In genomic region chrIII:1533615-1534014, ce11 we compare ENCODE assay signal across 3 worm cellular contexts.
A peak's percentile ranks its signal among the peaks of the same experiment; 100 is the strongest.
TF ChIP-seq lines count a peak whose summit lies in the region.

mtg-1 (plus strand) TSS chrIII:1533774.

TF ChIP-seq in whole organism, L1 larva, 84 proteins besides CTCF, POLR2A, EP300 and RAD21 (continued from another document):
- TF ChIP-seq unc-98 (GFP tag; IDR thresholded peaks at IDR 0.05; lab: Robert Waterston, UW) (0 out of 2 replicates have a peak, but pooled peaks have one; percentile 0), fkh-10 (GFP tag; optimal IDR thresholded peaks at IDR 0.05; lab: Kevin White, UChicago) (peak; percentile 7), vab-15 (tag; optimal IDR thresholded peaks at IDR 0.05; lab: Kevin White, UChicago) (no peak), lin-14 (GFP tag; optimal IDR thresholded peaks at IDR 0.05; lab: Kevin White, UChicago) (peak; percentile 18), lin-35 (GFP tag; optimal IDR thresholded peaks at IDR 0.05; lab: Kevin White, UChicago) (peak; percentile 36 to 48), skn-1 (tag; optimal IDR thresholded peaks at IDR 0.05; lab: Kevin White, UChicago) (no peak), C34B4.2 (tag; optimal IDR thresholded peaks at IDR 0.05; lab: Kevin White, UChicago) (no peak), xbp-1 (tag; optimal IDR thresholded peaks at IDR 0.05; lab: Kevin White, UChicago) (peak; percentile 4), nhr-19 (GFP tag; conservative IDR thresholded peaks at IDR 0.05; lab: Robert Waterston, UW) (0 out of 2 replicates have a peak, but pooled peaks have one; percentile 19), dpl-1 (GFP tag; optimal IDR thresholded peaks at IDR 0.05; lab: Kevin White, UChicago) (peak; percentile 55 to 67 (median 60)), snu-23 (GFP tag; optimal IDR thresholded peaks at IDR 0.05; lab: Kevin White, UChicago) (peak; percentile 58), blmp-1 (tag; optimal IDR thresholded peaks at IDR 0.05; lab: Kevin White, UChicago) (peak; percentile 7), dsc-1 (tag; optimal IDR thresholded peaks at IDR 0.05; lab: Kevin White, UChicago) (no peak), Y116A8C.19 (tag; optimal IDR thresholded peaks at IDR 0.05; lab: Kevin White, UChicago; ENCODE audit: borderline replicate concordance) (no peak), lin-13 (GFP tag; optimal IDR thresholded peaks at IDR 0.05; lab: Kevin White, UChicago) (peak; percentile 47), nhr-71 (tag; optimal IDR thresholded peaks at IDR 0.05; lab: Kevin White, UChicago) (no peak), lin-15B (tag; optimal IDR thresholded peaks at IDR 0.05; lab: Kevin White, UChicago) (peak; percentile 56), swsn-7 (tag; optimal IDR thresholded peaks at IDR 0.05; lab: Kevin White, UChicago) (peak; percentile 33), nhr-28 (tag; optimal IDR thresholded peaks at IDR 0.05; lab: Kevin White, UChicago) (no peak), unc-86 (tag; optimal IDR thresholded peaks at IDR 0.05; lab: Kevin White, UChicago) (no peak), unc-62 (GFP tag; optimal IDR thresholded peaks at IDR 0.05; lab: Kevin White, UChicago) (no peak), alr-1 (tag; optimal IDR thresholded peaks at IDR 0.05; lab: Kevin White, UChicago; ENCODE audit: borderline replicate concordance) (no peak), nhr-20 (tag; optimal IDR thresholded peaks at IDR 0.05; lab: Kevin White, UChicago) (peak; percentile 27), sptf-1 (tag; optimal IDR thresholded peaks at IDR 0.05; lab: Kevin White, UChicago) (no peak), mep-1 (tag; optimal IDR thresholded peaks at IDR 0.05; lab: Kevin White, UChicago) (peak; percentile 66), F16B12.6 (tag; optimal IDR thresholded peaks at IDR 0.05; lab: Kevin White, UChicago) (peak; percentile 34), unc-130 (tag; optimal IDR thresholded peaks at IDR 0.05; lab: Kevin White, UChicago) (peak; percentile 69), C16A3.4 (tag; optimal IDR thresholded peaks at IDR 0.05; lab: Kevin White, UChicago) (peak; percentile 49), tlp-1 (tag; optimal IDR thresholded peaks at IDR 0.05; lab: Kevin White, UChicago) (no peak)

TF ChIP-seq in whole organism, L4 larva, 104 proteins besides CTCF, POLR2A, EP300 and RAD21 (continued from another document):
- no peak for TF ChIP-seq egl-43 (GFP tag; IDR thresholded peaks at IDR 0.05; lab: Robert Waterston, UW)

TF ChIP-seq in whole organism, young adult, 124 proteins besides CTCF, POLR2A, EP300 and RAD21 (continued from another document):
- TF ChIP-seq cebp-1 (GFP tag; IDR thresholded peaks at IDR 0.05; lab: Robert Waterston, UW) (no peak), cebp-1 (tag; optimal IDR thresholded peaks at IDR 0.05; lab: Kevin White, UChicago) (no peak), ceh-100 (GFP tag; IDR thresholded peaks at IDR 0.05; lab: Robert Waterston, UW) (no peak), nfyb-1 (GFP tag; IDR thresholded peaks at IDR 0.05; lab: Robert Waterston, UW) (no peak), hmg-1.2 (GFP tag; IDR thresholded peaks at IDR 0.05; lab: Robert Waterston, UW) (peak; percentile 98), B0019.2 (GFP tag; conservative IDR thresholded peaks at IDR 0.05; lab: Robert Waterston, UW) (no peak), lin-26 (GFP tag; IDR thresholded peaks at IDR 0.05; lab: Robert Waterston, UW) (no peak), rec-8 (tag; optimal IDR thresholded peaks at IDR 0.05; lab: Kevin White, UChicago) (no peak), dox-1 (GFP tag; IDR thresholded peaks at IDR 0.05; lab: Robert Waterston, UW) (no peak), F22D6.2 (tag; optimal IDR thresholded peaks at IDR 0.05; lab: Kevin White, UChicago) (no peak), unc-62 (GFP tag; optimal IDR thresholded peaks at IDR 0.05; lab: Kevin White, UChicago) (no peak), B0336.3 (GFP tag; IDR thresholded peaks at IDR 0.05; lab: Robert Waterston, UW) (no peak), ztf-25 (GFP tag; IDR thresholded peaks at IDR 0.05; lab: Robert Waterston, UW) (no peak), athp-1 (tag; optimal IDR thresholded peaks at IDR 0.05; lab: Kevin White, UChicago) (no peak), D2030.7 (GFP tag; IDR thresholded peaks at IDR 0.05; lab: Robert Waterston, UW) (peak; percentile 22; the same call in 1 of the 2 replicates), ccch-3 (GFP tag; optimal IDR thresholded peaks at IDR 0.05; lab: Kevin White, UChicago) (no peak), attf-6 (GFP tag; IDR thresholded peaks at IDR 0.05; lab: Robert Waterston, UW) (no peak), zfh-2 (GFP tag; conservative IDR thresholded peaks at IDR 0.05; lab: Robert Waterston, UW) (no peak), sdz-38 (tag; optimal IDR thresholded peaks at IDR 0.05; lab: Kevin White, UChicago) (no peak), madf-10 (tag; optimal IDR thresholded peaks at IDR 0.05; lab: Kevin White, UChicago) (no peak), ceh-79 (tag; optimal IDR thresholded peaks at IDR 0.05; lab: Kevin White, UChicago) (no peak), sea-2 (GFP tag; IDR thresholded peaks at IDR 0.05; lab: Robert Waterston, UW) (no peak), pha-4 (tag; optimal IDR thresholded peaks at IDR 0.05; lab: Kevin White, UChicago) (no peak), aptf-3 (GFP tag; IDR thresholded peaks at IDR 0.05; lab: Robert Waterston, UW) (no peak), ceh-58 (GFP tag; IDR thresholded peaks at IDR 0.05; lab: Robert Waterston, UW) (no peak), lin-35 (GFP tag; optimal IDR thresholded peaks at IDR 0.05; lab: Kevin White, UChicago) (no peak), rpc-1 (optimal IDR thresholded peaks at IDR 0.05; lab: Kevin White, UChicago) (no peak), rpc-1 (tag; optimal IDR thresholded peaks at IDR 0.05; lab: Kevin White, UChicago) (no peak), attf-3 (GFP tag; conservative IDR thresholded peaks at IDR 0.05; lab: Robert Waterston, UW) (no peak), F57C9.4 (tag; optimal IDR thresholded peaks at IDR 0.05; lab: Kevin White, UChicago) (no peak), ekl-4 (GFP tag; IDR thresholded peaks at IDR 0.05; lab: Robert Waterston, UW) (0 out of 2 replicates have a peak, but pooled peaks have one; percentile 39), bed-2 (GFP tag; IDR thresholded peaks at IDR 0.05; lab: Robert Waterston, UW) (no peak), lin-54 (GFP tag; optimal IDR thresholded peaks at IDR 0.05; lab: Kevin White, UChicago) (peak; percentile 48), dpff-1 (tag; optimal IDR thresholded peaks at IDR 0.05; lab: Kevin White, UChicago) (no peak), F10E7.11 (tag; optimal IDR thresholded peaks at IDR 0.05; lab: Kevin White, UChicago) (no peak), ztf-18 (tag; optimal IDR thresholded peaks at IDR 0.05; lab: Kevin White, UChicago) (no peak), F33H1.4 (GFP tag; IDR thresholded peaks at IDR 0.05; lab: Robert Waterston, UW) (peak; percentile 35; the same call in 1 of the 2 replicates), ztf-3 (GFP tag; optimal IDR thresholded peaks at IDR 0.05; lab: Kevin White, UChicago) (no peak), ZK185.1 (tag; optimal IDR thresholded peaks at IDR 0.05; lab: Kevin White, UChicago; ENCODE audit: poor library complexity, severe bottlenecking) (no peak), lsy-27 (tag; optimal IDR thresholded peaks at IDR 0.05; lab: Kevin White, UChicago; ENCODE audit: borderline replicate concordance, insufficient read depth) (no peak), dpl-1 (GFP tag; optimal IDR thresholded peaks at IDR 0.05; lab: Kevin White, UChicago) (no peak), rcor-1 (GFP tag; IDR thresholded peaks at IDR 0.05; lab: Robert Waterston, UW) (peak; percentile 33; the same call in 1 of the 2 replicates), ztf-28 (GFP tag; IDR thresholded peaks at IDR 0.05; lab: Robert Waterston, UW) (no peak), zim-3 (tag; optimal IDR thresholded peaks at IDR 0.05; lab: Kevin White, UChicago) (no peak), egrh-3 (GFP tag; IDR thresholded peaks at IDR 0.05; lab: Robert Waterston, UW) (no peak), F39B2.1 (GFP tag; IDR thresholded peaks at IDR 0.05; lab: Robert Waterston, UW) (no peak), B0035.1 (tag; optimal IDR thresholded peaks at IDR 0.05; lab: Kevin White, UChicago) (no peak), bed-1 (GFP tag; IDR thresholded peaks at IDR 0.05; lab: Robert Waterston, UW) (no peak), nhr-80 (tag; optimal IDR thresholded peaks at IDR 0.05; lab: Kevin White, UChicago) (no peak), madf-3 (GFP tag; IDR thresholded peaks at IDR 0.05; lab: Robert Waterston, UW) (no peak), cebp-2 (GFP tag; IDR thresholded peaks at IDR 0.05; lab: Robert Waterston, UW) (no peak), F49E8.2 (tag; optimal IDR thresholded peaks at IDR 0.05; lab: Kevin White, UChicago; ENCODE audit: insufficient read depth) (peak; percentile 14), F52B5.7 (tag; optimal IDR thresholded peaks at IDR 0.05; lab: Kevin White, UChicago) (no peak), xnd-1 (tag; optimal IDR thresholded peaks at IDR 0.05; lab: Kevin White, UChicago) (no peak)
